Worm (Caenorhabditis elegans) whole organism, L4 larva: ENCODE results near the gene folt-1.
A peak's percentile ranks its signal among the peaks of the same experiment; 100 is the strongest.

Source experiments
- F10B5.3 ChIP-seq: sonication (generic microtip); optimal IDR thresholded peaks from 2 replicates; lab custom pipeline; 2016; ENCODE audit warnings: mild to moderate bottlenecking, missing genetic modification characterization, missing compliant biosample characterization
- F44E2.7 ChIP-seq: fragments of 200-800 bp; sonication (Bioruptor generic); IDR thresholded peaks from 2 replicates; pipeline ENCODE4 v2.1.2; 2022; ENCODE audit warnings: missing genetic modification characterization, missing compliant biosample characterization
- T26A8.4 ChIP-seq: fragments of 200-800 bp; sonication (Bioruptor generic); IDR thresholded peaks from 2 replicates; pipeline ENCODE4 v1.3.6; 2022; ENCODE audit warnings: missing genetic modification characterization, missing compliant biosample characterization
- aha-1 ChIP-seq: fragments of 150-350 bp; peaks from one replicate; lab custom pipeline; 2014; ENCODE audit warnings: missing biosample characterization, missing genetic modification characterization
- ama-1 ChIP-seq: fragments of 150-350 bp; optimal IDR thresholded peaks from 2 replicates; lab custom pipeline; 2014; ENCODE audit warnings: inconsistent platforms, mixed read lengths
- ceh-20 ChIP-seq: fragments of 200-800 bp; sonication (Bioruptor generic); IDR thresholded peaks from 2 replicates; pipeline ENCODE4 v1.3.6; 2022; ENCODE audit warnings: missing genetic modification reagents, missing genetic modification characterization, missing compliant biosample characterization
- cey-2 ChIP-seq: sonication (generic microtip); optimal IDR thresholded peaks from 3 replicates; lab custom pipeline; 2017; ENCODE audit warnings: missing genetic modification characterization, mild to moderate bottlenecking, missing compliant biosample characterization, antibody characterized with exemption, borderline replicate concordance; ENCODE audit not compliant: insufficient read depth
- ctbp-1 ChIP-seq: fragments of 200-800 bp; sonication (Bioruptor generic); IDR thresholded peaks from 2 replicates; pipeline ENCODE4 v1.3.6; 2022; ENCODE audit warnings: missing genetic modification reagents, missing genetic modification characterization, missing compliant biosample characterization
- daf-12 ChIP-seq: fragments of 150-350 bp; optimal IDR thresholded peaks from 2 replicates; lab custom pipeline; 2014; ENCODE audit warnings: missing biosample characterization, missing genetic modification reagents, missing genetic modification characterization
- dmd-8 ChIP-seq: fragments of 200-800 bp; sonication (Bioruptor generic); IDR thresholded peaks from 2 replicates; pipeline ENCODE4 v1.3.6; 2022; ENCODE audit warnings: missing genetic modification characterization, missing compliant biosample characterization
- dmd-9 ChIP-seq: fragments of 200-800 bp; sonication (Bioruptor generic); IDR thresholded peaks from 2 replicates; pipeline ENCODE4 v1.3.6; 2022; ENCODE audit warnings: missing genetic modification reagents, missing genetic modification characterization, missing compliant biosample characterization
- dve-1 ChIP-seq: sonication (generic microtip); optimal IDR thresholded peaks from 2 replicates; lab custom pipeline; 2017; ENCODE audit warnings: antibody characterized with exemption, mild to moderate bottlenecking, missing genetic modification characterization, missing compliant biosample characterization; ENCODE audit not compliant: insufficient read depth
- egl-43 ChIP-seq: fragments of 200-800 bp; sonication (Bioruptor generic); IDR thresholded peaks from 2 replicates; pipeline ENCODE4 v1.3.6; 2022; ENCODE audit warnings: missing genetic modification reagents, missing genetic modification characterization, missing compliant biosample characterization
- fkh-10 ChIP-seq: fragments of 150-350 bp; optimal IDR thresholded peaks from 2 replicates; lab custom pipeline; 2014; ENCODE audit warnings: missing biosample characterization, missing genetic modification reagents, missing genetic modification characterization
- gei-8 ChIP-seq: fragments of 200-800 bp; sonication (Bioruptor generic); optimal IDR thresholded peaks from 2 replicates; lab custom pipeline; 2018; ENCODE audit warnings: mild to moderate bottlenecking, missing genetic modification characterization, missing compliant biosample characterization
- hlh-30 ChIP-seq: sonication (generic microtip); optimal IDR thresholded peaks from 2 replicates; lab custom pipeline; 2017; ENCODE audit warnings: antibody characterized with exemption, mild to moderate bottlenecking, missing genetic modification characterization, missing compliant biosample characterization; ENCODE audit not compliant: insufficient read depth
- lir-3 ChIP-seq: sonication (generic microtip); optimal IDR thresholded peaks from 2 replicates; lab custom pipeline; 2016; ENCODE audit warnings: mild to moderate bottlenecking, missing genetic modification characterization, missing compliant biosample characterization
- madf-9 ChIP-seq: fragments of 200-800 bp; sonication (Bioruptor generic); conservative IDR thresholded peaks from 2 replicates; pipeline ENCODE4 v1.3.6; 2022; ENCODE audit warnings: missing genetic modification reagents, missing genetic modification characterization, missing compliant biosample characterization
- mep-1 ChIP-seq: fragments of 150-350 bp; sonication (generic microtip); optimal IDR thresholded peaks from 3 replicates; lab custom pipeline; 2014; ENCODE audit warnings: missing biosample characterization, missing genetic modification characterization
- mxl-2 ChIP-seq: fragments of 200-800 bp; sonication (Bioruptor generic); conservative IDR thresholded peaks from 2 replicates; pipeline ENCODE4 v1.3.6; 2022; ENCODE audit warnings: missing genetic modification reagents, missing genetic modification characterization, missing compliant biosample characterization
- mxl-3 ChIP-seq: fragments of 200-800 bp; sonication (Bioruptor generic); optimal IDR thresholded peaks from 2 replicates; lab custom pipeline; 2018; ENCODE audit warnings: mild to moderate bottlenecking, missing genetic modification characterization, missing compliant biosample characterization
- nhr-102 ChIP-seq: sonication (generic microtip); optimal IDR thresholded peaks from 2 replicates; lab custom pipeline; 2016; ENCODE audit warnings: mild to moderate bottlenecking, missing genetic modification characterization, moderate library complexity, missing compliant biosample characterization
- nhr-237 ChIP-seq: sonication (generic microtip); optimal IDR thresholded peaks from 2 replicates; lab custom pipeline; 2017; ENCODE audit warnings: missing biosample characterization, missing genetic modification characterization
- nhr-25 ChIP-seq: sonication (generic microtip); optimal IDR thresholded peaks from 2 replicates; lab custom pipeline; 2017; ENCODE audit warnings: missing genetic modification characterization, mild to moderate bottlenecking, missing compliant biosample characterization, antibody characterized with exemption, moderate library complexity, borderline replicate concordance; ENCODE audit not compliant: insufficient read depth
- nhr-48 ChIP-seq: sonication (generic microtip); optimal IDR thresholded peaks from 2 replicates; lab custom pipeline; 2016; ENCODE audit warnings: mild to moderate bottlenecking, missing genetic modification characterization, missing compliant biosample characterization
- saeg-2 ChIP-seq: fragments of 200-800 bp; sonication (Bioruptor generic); IDR thresholded peaks from 2 replicates; pipeline ENCODE4 v1.3.6; 2022; ENCODE audit warnings: missing genetic modification reagents, missing genetic modification characterization, missing compliant biosample characterization
- set-16 ChIP-seq: fragments of 200-800 bp; sonication (Bioruptor generic); IDR thresholded peaks from 2 replicates; pipeline ENCODE4 v1.3.6; 2022; ENCODE audit warnings: missing genetic modification reagents, missing genetic modification characterization, missing compliant biosample characterization
- skn-1 ChIP-seq: fragments of 150-350 bp; optimal IDR thresholded peaks from 2 replicates; lab custom pipeline; 2014; ENCODE audit warnings: missing biosample characterization, missing genetic modification characterization
- snpc-4 ChIP-seq: fragments of 150-350 bp; optimal IDR thresholded peaks from 2 replicates; lab custom pipeline; 2014; ENCODE audit warnings: missing biosample characterization, missing genetic modification characterization
- tag-97 ChIP-seq: fragments of 200-800 bp; sonication (Bioruptor generic); IDR thresholded peaks from 2 replicates; pipeline ENCODE4 v1.3.6; 2022; ENCODE audit warnings: missing genetic modification characterization, missing compliant biosample characterization
- unc-62 ChIP-seq, 3 experiments: fragments of 150-350 bp in 1 of 3; sonication (generic microtip); optimal IDR thresholded peaks in 2 of 3; peaks in 1 of 3; 1 replicate in 1 of 3; 2 replicates in 2 of 3; lab custom pipeline; 2014 to 2017; ENCODE audit warnings: missing biosample characterization in 3 of 3, missing genetic modification characterization in 3 of 3, missing genetic modification reagents in 3 of 3, missing genotype in 1 of 3
- zfp-3 ChIP-seq: fragments of 200-800 bp; sonication (Bioruptor generic); conservative IDR thresholded peaks from 2 replicates; pipeline ENCODE4 v1.3.6; 2022; ENCODE audit warnings: missing genetic modification reagents, missing genetic modification characterization, missing compliant biosample characterization
- zip-2 ChIP-seq: fragments of 150-350 bp; optimal IDR thresholded peaks from 2 replicates; lab custom pipeline; 2014; ENCODE audit warnings: missing biosample characterization, missing genetic modification characterization

The folt-1 gene

DNA sequence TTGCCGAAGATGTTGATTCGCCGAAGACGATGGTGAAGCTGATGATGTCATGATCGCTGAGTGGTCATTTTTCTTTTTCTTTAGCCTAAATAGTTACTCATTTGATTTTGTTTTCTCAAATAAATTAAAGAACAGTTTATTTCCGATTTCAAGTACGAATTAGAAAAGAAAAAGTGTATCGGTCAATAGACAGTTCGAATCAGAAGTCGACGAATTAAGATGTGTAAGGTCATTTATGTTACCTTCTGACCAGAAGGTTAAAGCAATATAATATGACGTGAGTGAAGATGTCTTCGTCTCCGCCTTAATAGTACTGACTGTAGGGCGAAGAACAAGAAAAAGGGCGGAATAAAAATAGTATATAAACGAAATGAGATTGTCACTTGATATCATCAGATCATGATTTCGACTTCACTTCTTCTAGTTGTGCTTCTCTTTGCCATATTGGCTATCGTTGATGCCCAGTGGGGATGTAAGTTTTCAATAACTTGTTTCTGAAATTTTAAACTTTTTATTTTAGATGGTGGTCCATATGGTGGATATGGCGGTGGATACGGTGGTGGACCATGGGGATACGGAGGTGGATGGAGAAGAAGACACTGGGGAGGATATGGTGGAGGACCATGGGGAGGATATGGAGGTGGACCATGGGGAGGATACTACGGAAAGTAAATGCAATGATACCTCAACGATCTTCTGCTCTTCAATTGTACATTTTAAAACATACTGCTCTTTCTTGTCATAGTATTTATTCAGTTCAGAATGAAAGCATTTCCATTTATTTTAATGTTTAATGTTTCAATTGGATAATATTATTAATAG, 5.9 kb downstream of the folt-1 start, which contains the start of the genes T19C4.24 and nlp-33:
Gene T19C4.24 (minus strand): TSS at position 51 of the 822 bp plus-strand sequence.
Gene nlp-33 (plus strand): TSS at position 389 of the 822 bp plus-strand sequence.
- TF ChIP-seq mxl-3 (GFP tag; lab: Kevin White, UChicago) (no peak), F10B5.3 (tag; lab: Kevin White, UChicago) (no peak), unc-62 (GFP tag; optimal IDR thresholded peaks at IDR 0.05 in 1 of 2; lab: Kevin White, UChicago) (peak in 1 of 2 experiments; percentile 97), unc-62 (tag; optimal IDR thresholded peaks at IDR 0.05; lab: Kevin White, UChicago) (no peak), dmd-8 (GFP tag; lab: Robert Waterston, UW) (no peak), tag-97 (GFP tag; lab: Robert Waterston, UW) (no peak), nhr-25 (tag; lab: Kevin White, UChicago) (peak; percentile 78), gei-8 (GFP tag; lab: Kevin White, UChicago) (peak; percentile 50), mxl-2 (GFP tag; lab: Robert Waterston, UW) (0 out of 2 replicates have a peak, but pooled peaks have one; percentile 50), ama-1 (lab: Kevin White, UChicago) (peak; percentile 94), ctbp-1 (GFP tag; lab: Robert Waterston, UW) (0 out of 2 replicates have a peak, but pooled peaks have one; percentile 15), madf-9 (GFP tag; lab: Robert Waterston, UW) (0 out of 2 replicates have a peak, but pooled peaks have one; percentile 4), hlh-30 (peak; percentile 49), egl-43 (GFP tag; lab: Robert Waterston, UW) (0 out of 2 replicates have a peak, but pooled peaks have one; percentile 14), daf-12 (tag; lab: Kevin White, UChicago) (no peak)

DNA sequence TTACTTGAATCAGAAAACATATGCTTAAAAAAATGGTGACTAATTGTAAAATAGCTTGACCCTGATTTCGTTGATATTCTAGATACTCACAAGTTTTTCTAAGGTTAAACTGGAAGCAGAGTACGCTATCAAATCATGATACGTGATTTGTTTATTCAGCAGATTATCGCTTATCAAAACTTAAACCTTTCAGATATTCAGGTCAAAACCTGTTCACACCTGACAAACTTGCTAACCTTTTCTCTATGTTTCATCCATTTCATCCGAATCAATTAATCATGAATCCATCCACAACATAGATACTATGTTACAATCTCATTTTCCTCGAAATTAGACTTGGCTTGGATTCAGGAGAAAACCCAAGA, 6.5 kb downstream of the folt-1 start:
- TF ChIP-seq nhr-237 (tag; lab: Kevin White, UChicago) (no peak), unc-62 (GFP tag; optimal IDR thresholded peaks at IDR 0.05 in 1 of 2; lab: Kevin White, UChicago) (peak in 1 of 2 experiments; percentile 27), unc-62 (tag; optimal IDR thresholded peaks at IDR 0.05; lab: Kevin White, UChicago) (no peak), saeg-2 (GFP tag; lab: Robert Waterston, UW) (no peak), ceh-20 (GFP tag; lab: Robert Waterston, UW) (no peak), T26A8.4 (GFP tag; lab: Robert Waterston, UW) (no peak; the same call in 1 of the 2 replicates), zip-2 (tag; lab: Kevin White, UChicago) (no peak), skn-1 (tag; lab: Kevin White, UChicago) (no peak), aha-1 (tag; lab: Kevin White, UChicago) (peak; percentile 98), set-16 (GFP tag; lab: Robert Waterston, UW) (no peak), fkh-10 (GFP tag; lab: Kevin White, UChicago) (no peak), dve-1 (no peak), dmd-9 (GFP tag; lab: Robert Waterston, UW) (no peak), zfp-3 (GFP tag; lab: Robert Waterston, UW) (peak; percentile 81; the same call in 1 of the 2 replicates), egl-43 (GFP tag; lab: Robert Waterston, UW) (no peak), ctbp-1 (GFP tag; lab: Robert Waterston, UW) (no peak), nhr-102 (peak; percentile 35), ama-1 (lab: Kevin White, UChicago) (peak; percentile 44), mep-1 (tag; lab: Kevin White, UChicago) (peak; percentile 62), snpc-4 (tag; lab: Kevin White, UChicago) (no peak), nhr-25 (tag; lab: Kevin White, UChicago) (peak; percentile 62), lir-3 (no peak), nhr-48 (tag; lab: Kevin White, UChicago) (peak; percentile 71), hlh-30 (peak; percentile 30), cey-2 (tag; lab: Kevin White, UChicago) (peak; percentile 26), F44E2.7 (GFP tag; lab: Robert Waterston, UW) (no peak)
- TF ChIP-seq, all 104 proteins: peak for 10
